Fruit fly (Drosophila melanogaster) whole organism, prepupa: ENCODE results near the gene CG31178.

ENCODE experiments used
- CG10669 ChIP-seq: fragments of 200-800 bp; sonication (Bioruptor generic); optimal IDR thresholded peaks from 3 replicates; lab custom pipeline; 2018; ENCODE audit warnings: missing biosample characterization, mild to moderate bottlenecking, missing genetic modification characterization, moderate library complexity
- CG11902 ChIP-seq: fragments of 200-800 bp; sonication (Bioruptor generic); optimal IDR thresholded peaks from 3 replicates; lab custom pipeline; 2016; ENCODE audit warnings: missing biosample characterization, missing genetic modification characterization
- CG15336 ChIP-seq: fragments of 200-800 bp; sonication (Bioruptor generic); IDR thresholded peaks from 2 replicates; pipeline ENCODE4 v1.3.6; 2022; ENCODE audit warnings: missing biosample characterization, missing genetic modification characterization
- CG1621 ChIP-seq: fragments of 200-800 bp; sonication (Bioruptor generic); optimal IDR thresholded peaks from 3 replicates; lab custom pipeline; 2018; ENCODE audit warnings: missing biosample characterization, mild to moderate bottlenecking, missing genetic modification characterization
- CG3032 ChIP-seq: fragments of 200-800 bp; optimal IDR thresholded peaks from 2 replicates; lab custom pipeline; 2019; ENCODE audit warnings: missing biosample characterization, mild to moderate bottlenecking, missing genetic modification characterization, moderate library complexity
- CG31627 ChIP-seq: fragments of 200-800 bp; sonication (Bioruptor generic); optimal IDR thresholded peaks from 3 replicates; lab custom pipeline; 2016; ENCODE audit warnings: missing biosample characterization, missing genetic modification characterization
- CG34406 ChIP-seq: fragments of 200-800 bp; sonication (Bioruptor generic); optimal IDR thresholded peaks from 3 replicates; lab custom pipeline; 2016; ENCODE audit warnings: missing biosample characterization, missing genetic modification characterization
- CG3919 ChIP-seq: fragments of 200-800 bp; sonication (Bioruptor generic); optimal IDR thresholded peaks from 3 replicates; lab custom pipeline; 2016; ENCODE audit warnings: missing biosample characterization, missing genetic modification characterization
- CG6163 ChIP-seq: fragments of 200-800 bp; sonication (Bioruptor generic); IDR thresholded peaks from 3 replicates; pipeline ENCODE4 v1.3.6; 2022; ENCODE audit warnings: missing biosample characterization, missing genetic modification characterization
- CG6276 ChIP-seq: fragments of 200-800 bp; sonication (Bioruptor generic); optimal IDR thresholded peaks from 2 replicates; lab custom pipeline; 2017; ENCODE audit warnings: missing biosample characterization, mild to moderate bottlenecking, missing genetic modification characterization
- CG6792 ChIP-seq: fragments of 200-800 bp; sonication (Bioruptor generic); optimal IDR thresholded peaks from 3 replicates; lab custom pipeline; 2016; ENCODE audit warnings: missing biosample characterization, missing genetic modification characterization
- CG6808 ChIP-seq: fragments of 200-800 bp; sonication (Bioruptor generic); optimal IDR thresholded peaks from 3 replicates; lab custom pipeline; 2017; ENCODE audit warnings: missing biosample characterization, missing genetic modification characterization, mild to moderate bottlenecking, moderate library complexity, missing genetic modification reagents
- CG6854 ChIP-seq: fragments of 200-800 bp; sonication (Bioruptor generic); optimal IDR thresholded peaks from 2 replicates; lab custom pipeline; 2017; ENCODE audit warnings: missing biosample characterization, mild to moderate bottlenecking, missing genetic modification characterization
- CG7368 ChIP-seq: fragments of 200-800 bp; sonication (Bioruptor generic); optimal IDR thresholded peaks from 3 replicates; lab custom pipeline; 2016; ENCODE audit warnings: missing biosample characterization, missing genetic modification characterization
- CG8119 ChIP-seq: fragments of 200-800 bp; sonication (Bioruptor generic); IDR thresholded peaks from 3 replicates; pipeline ENCODE4 v1.3.6; 2022; ENCODE audit warnings: missing biosample characterization, missing genetic modification characterization
- CG8319 ChIP-seq: fragments of 200-800 bp; sonication (Bioruptor generic); optimal IDR thresholded peaks from 3 replicates; lab custom pipeline; 2016; ENCODE audit warnings: missing biosample characterization, missing genetic modification characterization
- CG9139 ChIP-seq: fragments of 200-800 bp; sonication (Bioruptor generic); optimal IDR thresholded peaks from 3 replicates; lab custom pipeline; 2017; ENCODE audit warnings: missing biosample characterization, mild to moderate bottlenecking, missing genetic modification characterization
- Eip78C ChIP-seq: fragments of 200-800 bp; sonication (Bioruptor generic); peaks from one replicate; lab custom pipeline; 2016; ENCODE audit warnings: missing biosample characterization, missing genetic modification characterization
- Ets96B ChIP-seq: fragments of 200-800 bp; optimal IDR thresholded peaks from 2 replicates; lab custom pipeline; 2019; ENCODE audit warnings: missing biosample characterization, mild to moderate bottlenecking, missing genetic modification characterization, moderate library complexity
- Hr38 ChIP-seq: sonication (Bioruptor generic); optimal IDR thresholded peaks from 2 replicates; lab custom pipeline; 2016; ENCODE audit warnings: missing biosample characterization, missing genetic modification characterization
- Hr4 ChIP-seq: fragments of 200-800 bp; sonication (Bioruptor generic); optimal IDR thresholded peaks from 3 replicates; lab custom pipeline; 2016; ENCODE audit warnings: missing biosample characterization, missing genetic modification characterization
- Lpt ChIP-seq: fragments of 200-800 bp; sonication (Bioruptor generic); optimal IDR thresholded peaks from 3 replicates; lab custom pipeline; 2016; ENCODE audit warnings: missing biosample characterization, missing genetic modification characterization
- Met ChIP-seq: fragments of 200-800 bp; sonication (Bioruptor generic); optimal IDR thresholded peaks from 3 replicates; lab custom pipeline; 2016; ENCODE audit warnings: missing biosample characterization, missing genetic modification characterization
- OdsH ChIP-seq: fragments of 200-800 bp; sonication (Bioruptor generic); optimal IDR thresholded peaks from 3 replicates; lab custom pipeline; 2016; ENCODE audit warnings: missing biosample characterization, missing genetic modification characterization
- Smox ChIP-seq: fragments of 200-800 bp; sonication (Bioruptor generic); optimal IDR thresholded peaks from 3 replicates; lab custom pipeline; 2016; ENCODE audit warnings: missing biosample characterization, missing genetic modification characterization
- Sox102F ChIP-seq: fragments of 200-800 bp; sonication (Bioruptor generic); optimal IDR thresholded peaks from 2 replicates; lab custom pipeline; 2016; ENCODE audit warnings: missing biosample characterization, mild to moderate bottlenecking, missing genetic modification characterization
- Sox14 ChIP-seq: fragments of 200-800 bp; sonication (Bioruptor generic); optimal IDR thresholded peaks from 3 replicates; lab custom pipeline; 2016; ENCODE audit warnings: missing biosample characterization, missing genetic modification characterization
- Sox15 ChIP-seq: fragments of 200-800 bp; sonication (Bioruptor generic); optimal IDR thresholded peaks from 3 replicates; lab custom pipeline; 2016; ENCODE audit warnings: missing biosample characterization, missing genetic modification characterization
- achi ChIP-seq: fragments of 200-800 bp; sonication (Bioruptor generic); optimal IDR thresholded peaks from 3 replicates; lab custom pipeline; 2016; ENCODE audit warnings: missing biosample characterization, missing genetic modification characterization
- acj6 ChIP-seq: fragments of 200-800 bp; sonication (Bioruptor generic); optimal IDR thresholded peaks from 3 replicates; lab custom pipeline; 2016; ENCODE audit warnings: missing biosample characterization, missing genetic modification characterization
- cyc ChIP-seq: fragments of 200-800 bp; sonication (Bioruptor generic); optimal IDR thresholded peaks from 3 replicates; lab custom pipeline; 2016; ENCODE audit warnings: missing biosample characterization, missing genetic modification characterization
- dsx ChIP-seq: fragments of 200-800 bp; optimal IDR thresholded peaks from 3 replicates; lab custom pipeline; 2019; ENCODE audit warnings: missing biosample characterization, mild to moderate bottlenecking, missing genetic modification characterization, moderate library complexity; ENCODE audit not compliant: poor library complexity, severe bottlenecking
- eg ChIP-seq: fragments of 200-800 bp; sonication (Bioruptor generic); IDR thresholded peaks from 3 replicates; pipeline ENCODE4 v1.3.6; 2022; ENCODE audit warnings: missing biosample characterization, missing genetic modification characterization
- fd59A ChIP-seq: fragments of 200-800 bp; sonication (Bioruptor generic); optimal IDR thresholded peaks from 2 replicates; lab custom pipeline; 2017; ENCODE audit warnings: missing biosample characterization, mild to moderate bottlenecking, missing genetic modification characterization, missing genetic modification reagents
- fd85E ChIP-seq: fragments of 200-800 bp; sonication (Bioruptor generic); optimal IDR thresholded peaks from 3 replicates; lab custom pipeline; 2016; ENCODE audit warnings: missing biosample characterization, missing genetic modification characterization
- fkh ChIP-seq: fragments of 200-800 bp; sonication (Bioruptor generic); optimal IDR thresholded peaks from 3 replicates; lab custom pipeline; 2017; ENCODE audit warnings: missing biosample characterization, mild to moderate bottlenecking, missing genetic modification characterization, moderate library complexity
- lz ChIP-seq: fragments of 200-800 bp; sonication (Bioruptor generic); optimal IDR thresholded peaks from 3 replicates; lab custom pipeline; 2016; ENCODE audit warnings: missing biosample characterization, missing genetic modification characterization
- net ChIP-seq: fragments of 200-800 bp; sonication (Bioruptor generic); optimal IDR thresholded peaks from 3 replicates; lab custom pipeline; 2016; ENCODE audit warnings: missing biosample characterization, missing genetic modification characterization
- salr ChIP-seq, 2 experiments: fragments of 200-800 bp; sonication (Bioruptor generic); optimal IDR thresholded peaks; 3 replicates each; lab custom pipeline; 2016 to 2018; ENCODE audit warnings: missing biosample characterization in 2 of 2, missing genetic modification characterization in 2 of 2, mild to moderate bottlenecking in 1 of 2
- spab ChIP-seq: fragments of 200-800 bp; sonication (Bioruptor generic); optimal IDR thresholded peaks from 2 replicates; lab custom pipeline; 2017; ENCODE audit warnings: missing biosample characterization, mild to moderate bottlenecking, missing genetic modification characterization, missing genetic modification reagents
- ss ChIP-seq, 2 experiments: fragments of 200-800 bp; sonication (Bioruptor generic); optimal IDR thresholded peaks; 2 replicates in 1 of 2; 3 replicates in 1 of 2; lab custom pipeline; 2017 to 2018; ENCODE audit warnings: mild to moderate bottlenecking in 2 of 2, missing biosample characterization in 2 of 2, missing genetic modification characterization in 2 of 2, moderate library complexity in 1 of 2
- svp ChIP-seq: fragments of 200-800 bp; sonication (Bioruptor generic); peaks from one replicate; lab custom pipeline; 2016; ENCODE audit warnings: missing biosample characterization, missing genetic modification characterization
- vri ChIP-seq: fragments of 200-800 bp; sonication (Bioruptor generic); optimal IDR thresholded peaks from 3 replicates; lab custom pipeline; 2016; ENCODE audit warnings: missing biosample characterization, mild to moderate bottlenecking, missing genetic modification characterization

Gene CG31178

DNA sequence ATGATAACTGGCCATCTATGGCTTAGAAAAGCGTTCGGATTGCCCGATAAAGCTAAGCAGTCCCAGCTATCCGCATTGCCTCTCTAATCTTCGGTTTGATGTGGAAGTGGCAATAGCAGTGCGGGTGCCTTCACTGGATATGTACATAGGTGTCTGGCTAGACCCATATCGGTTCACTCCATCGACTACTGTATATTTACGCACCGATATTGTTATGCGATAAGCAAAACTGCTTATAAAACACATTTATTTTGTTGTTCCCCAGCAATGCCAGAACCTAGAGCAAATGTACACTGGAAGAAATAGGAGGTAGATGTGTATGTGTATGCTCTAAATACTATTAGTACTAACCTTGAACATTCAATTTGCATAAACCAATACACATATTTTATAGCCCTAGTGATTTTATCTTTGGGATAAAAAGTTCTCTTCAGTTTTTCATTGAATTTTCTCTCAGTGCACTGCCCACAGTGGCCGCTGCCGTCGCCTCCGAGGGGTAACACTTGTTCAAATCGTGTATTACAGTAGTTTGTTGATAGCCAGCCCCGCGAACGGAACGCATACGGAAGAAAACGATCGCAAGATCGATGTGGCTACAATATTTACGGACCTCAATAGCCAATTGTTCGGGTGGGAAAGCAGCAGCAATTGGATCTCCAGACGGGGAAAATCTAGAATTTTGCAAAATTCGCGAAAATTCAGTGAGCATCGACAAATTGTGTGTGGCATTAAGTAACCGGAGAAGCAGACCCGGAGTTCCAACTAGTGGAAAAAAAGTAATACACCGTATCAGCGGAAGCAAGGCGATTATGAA, 3.2 kb upstream of the CG31178 start, which contains the start of gene CG31431 (continued):
- peak; percentile 81 for TF ChIP-seq CG1621 (tag; lab: Kevin White, UChicago)
- peak; percentile 84 for TF ChIP-seq OdsH (GFP tag; lab: Kevin White, UChicago)
- peak; percentile 87 for TF ChIP-seq Lpt
- peak; percentile 57 for TF ChIP-seq CG34406
- TF ChIP-seq fd85E (GFP tag; lab: Kevin White, UChicago): no peak
- TF ChIP-seq net (GFP tag; lab: Kevin White, UChicago): peak; percentile 82
- peak; percentile 78 for TF ChIP-seq dsx
- TF ChIP-seq Sox102F (GFP tag; lab: Kevin White, UChicago): peak; percentile 37
- TF ChIP-seq vri: peak; percentile 65
- peak; percentile 68 for TF ChIP-seq cyc (GFP tag; lab: Kevin White, UChicago)
- TF ChIP-seq Ets96B (tag; lab: Kevin White, UChicago): peak; percentile 82
- TF ChIP-seq ss (GFP tag; optimal IDR thresholded peaks at IDR 0.05; lab: Kevin White, UChicago): peak; percentile 58 to 76
- peak; percentile 81 for TF ChIP-seq CG3032 (tag; lab: Kevin White, UChicago)
- peak; percentile 86 for TF ChIP-seq CG6276 (GFP tag; lab: Kevin White, UChicago)
- TF ChIP-seq spab (GFP tag; lab: Kevin White, UChicago): peak; percentile 77
- TF ChIP-seq CG6792 (GFP tag; lab: Kevin White, UChicago): peak; percentile 65
- peak; percentile 63 for TF ChIP-seq CG11902
- TF ChIP-seq CG8319 (GFP tag; lab: Kevin White, UChicago): peak; percentile 66
- peak; percentile 73 for TF ChIP-seq CG7368 (GFP tag; lab: Kevin White, UChicago)
- peak; percentile 36 for TF ChIP-seq Hr38
- peak; percentile 56 for TF ChIP-seq CG31627
- peak; percentile 91 for TF ChIP-seq CG8119 (GFP tag; lab: Robert Waterston, UW)
- TF ChIP-seq CG6854 (GFP tag; lab: Kevin White, UChicago): no peak

DNA sequence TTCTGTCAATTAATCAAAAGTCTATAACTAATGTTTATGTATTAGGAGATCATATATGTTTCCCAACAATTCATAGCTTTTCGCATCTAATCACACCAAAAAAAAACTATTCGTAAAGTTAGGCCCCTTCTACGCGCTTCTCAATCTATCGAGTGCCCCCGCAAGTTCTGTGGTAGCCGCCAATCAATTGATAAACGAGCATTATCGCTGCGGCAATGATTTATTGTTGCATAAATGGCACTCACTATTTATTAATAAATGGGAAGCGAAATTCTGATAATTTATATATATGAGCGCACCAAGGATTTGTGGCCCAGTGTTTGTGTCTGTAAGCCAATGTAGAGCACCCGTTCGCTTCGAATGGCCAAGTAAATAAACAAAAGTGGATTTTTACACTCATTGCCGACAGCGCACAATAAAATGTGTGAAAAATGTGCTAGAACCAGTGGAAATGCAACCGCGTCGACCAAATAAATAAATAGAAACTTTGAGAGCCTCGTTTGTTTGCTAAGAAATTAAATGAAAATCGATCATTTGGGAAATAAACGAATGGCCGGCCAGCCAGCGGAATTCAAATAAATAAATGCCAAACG, 2.1 kb upstream of the CG31178 start:
- TF ChIP-seq Eip78C (GFP tag; lab: Kevin White, UChicago) (peak; percentile 56), fkh (GFP tag; lab: Kevin White, UChicago) (peak; percentile 73), achi (no peak), Sox14 (GFP tag; lab: Kevin White, UChicago) (no peak)

DNA sequence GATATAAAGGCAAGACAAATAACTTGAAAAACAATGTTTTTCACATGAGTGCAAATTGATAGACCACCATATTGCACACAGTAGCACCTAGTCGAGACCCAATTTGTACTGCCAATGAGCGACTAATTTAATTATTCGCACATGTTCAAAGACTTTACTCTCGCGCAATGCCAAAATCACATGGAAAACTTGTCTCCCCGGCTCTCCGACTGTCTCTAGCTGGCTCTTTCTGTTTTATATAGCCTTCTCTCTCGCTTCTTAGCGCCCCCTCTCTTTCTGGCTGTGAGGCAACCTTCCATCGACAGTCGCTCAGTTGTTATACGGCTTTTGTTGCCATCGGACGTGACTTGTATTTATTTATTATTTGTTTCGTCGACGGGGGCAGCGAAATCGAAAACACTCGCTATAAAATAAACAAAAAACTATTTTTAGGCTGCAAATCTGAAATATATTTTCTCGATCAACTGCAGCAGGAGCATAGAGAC, 1.5 kb downstream of the CG31178 start, which contains the start of gene CG6656:
Gene CG6656, plus strand, starts transcription at position 312 of the 485 bp plus-strand sequence.
- TF ChIP-seq CG34406 (no peak), Ets96B (tag; lab: Kevin White, UChicago) (peak; percentile 19), fd59A (GFP tag; lab: Kevin White, UChicago) (no peak), salr (GFP tag; optimal IDR thresholded peaks at IDR 0.05; lab: Kevin White, UChicago) (no peak), CG10669 (peak; percentile 22), CG1621 (tag; lab: Kevin White, UChicago) (peak; percentile 80), CG15336 (peak; percentile 64), CG6276 (GFP tag; lab: Kevin White, UChicago) (no peak), CG6808 (GFP tag; lab: Kevin White, UChicago) (no peak), fd85E (GFP tag; lab: Kevin White, UChicago) (peak; percentile 17), eg (GFP tag; lab: Robert Waterston, UW) (no peak; the same call in 2 of the 3 replicates), CG3919 (GFP tag; lab: Kevin White, UChicago) (peak; percentile 37), Sox15 (GFP tag; lab: Kevin White, UChicago) (no peak), OdsH (GFP tag; lab: Kevin White, UChicago) (no peak), net (GFP tag; lab: Kevin White, UChicago) (peak; percentile 2), CG31627 (no peak), Hr4 (GFP tag; lab: Kevin White, UChicago) (no peak), acj6 (no peak), lz (GFP tag; lab: Kevin White, UChicago) (no peak), spab (GFP tag; lab: Kevin White, UChicago) (no peak), Met (no peak), Hr38 (no peak), CG9139 (GFP tag; lab: Kevin White, UChicago) (peak; percentile 24), Eip78C (GFP tag; lab: Kevin White, UChicago) (peak; percentile 80), Smox (GFP tag; lab: Kevin White, UChicago) (no peak), Sox102F (GFP tag; lab: Kevin White, UChicago) (no peak), svp (peak; percentile 58), CG3032 (tag; lab: Kevin White, UChicago) (no peak), CG7368 (GFP tag; lab: Kevin White, UChicago) (no peak), achi (no peak), CG6163 (GFP tag; lab: Robert Waterston, UW) (peak; percentile 76; the same call in 2 of the 3 replicates), CG6792 (GFP tag; lab: Kevin White, UChicago) (peak; percentile 17)
